Fruit fly (Drosophila melanogaster): ENCODE results near the gene CG14966.

The CG14966 gene

DNA sequence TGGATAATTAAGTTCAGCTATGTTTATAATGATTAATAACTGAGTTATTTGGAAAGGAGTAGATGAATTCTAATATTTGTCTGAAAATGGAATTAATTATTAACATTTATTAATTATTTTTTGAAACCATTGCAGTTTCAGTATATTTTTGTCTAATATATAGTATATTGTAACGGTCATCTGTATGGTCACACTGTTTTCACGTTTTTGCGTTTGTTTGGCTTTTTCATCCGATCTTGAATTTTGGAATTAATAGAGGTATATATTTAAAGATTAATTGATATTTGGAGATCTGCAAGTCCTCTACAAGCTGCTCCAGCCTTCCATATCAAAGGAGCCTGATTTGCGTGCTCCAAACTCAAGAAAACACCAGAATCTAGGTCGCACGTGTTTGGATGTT lies 28.3 kb downstream of the CG14966 start, which contains the start of the genes CG32278 and CG32281:
CG32278 (plus strand) TSS at position 180 of the 400 bp plus-strand sequence.
CG32281 (plus strand) TSS at position 269 of the 400 bp plus-strand sequence.
- TF ChIP-seq Sin3A (optimal IDR thresholded peaks at IDR 0.05): no peak
- TF ChIP-seq h (optimal IDR thresholded peaks at IDR 0.05): no peak
- no peak for TF ChIP-seq psq (optimal IDR thresholded peaks at IDR 0.05)
- no peak for TF ChIP-seq ttk (optimal IDR thresholded peaks at IDR 0.05)
- TF ChIP-seq Myc (optimal IDR thresholded peaks at IDR 0.05): no peak
- TF ChIP-seq insv (optimal IDR thresholded peaks at IDR 0.05): no peak

DNA sequence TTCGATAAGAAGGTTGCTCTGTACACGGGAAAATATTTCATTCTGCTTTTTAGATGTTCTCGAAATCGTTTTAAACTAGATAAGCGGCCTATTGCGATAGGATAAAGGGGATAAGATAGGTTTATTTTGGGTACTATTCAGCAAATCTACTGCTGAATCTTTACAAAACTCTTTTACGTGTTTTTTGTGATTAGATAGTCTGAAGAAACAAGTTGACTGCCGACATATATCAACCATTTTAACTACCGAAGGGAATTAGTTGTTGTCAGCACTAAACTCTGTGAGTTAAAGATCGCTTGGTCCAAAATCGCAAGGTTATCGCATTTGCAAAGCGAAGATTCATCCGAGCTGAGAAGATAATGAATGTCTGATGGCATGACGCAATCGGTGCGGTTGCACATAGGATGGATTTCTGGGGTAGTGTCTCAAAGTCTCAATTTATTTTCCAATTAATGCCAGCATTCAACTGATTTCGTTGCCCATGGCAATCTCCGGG lies 31.2 kb downstream of the CG14966 start, which contains the start of gene Asciz:
Asciz (minus strand) TSS at position 51 of the 496 bp plus-strand sequence.
- no peak for TF ChIP-seq Sin3A (optimal IDR thresholded peaks at IDR 0.05)
- no peak for TF ChIP-seq h (optimal IDR thresholded peaks at IDR 0.05)
- TF ChIP-seq ttk (optimal IDR thresholded peaks at IDR 0.05): no peak
- no peak for TF ChIP-seq insv (optimal IDR thresholded peaks at IDR 0.05)
- no peak for TF ChIP-seq Myc (optimal IDR thresholded peaks at IDR 0.05)
- TF ChIP-seq psq (optimal IDR thresholded peaks at IDR 0.05): no peak

DNA sequence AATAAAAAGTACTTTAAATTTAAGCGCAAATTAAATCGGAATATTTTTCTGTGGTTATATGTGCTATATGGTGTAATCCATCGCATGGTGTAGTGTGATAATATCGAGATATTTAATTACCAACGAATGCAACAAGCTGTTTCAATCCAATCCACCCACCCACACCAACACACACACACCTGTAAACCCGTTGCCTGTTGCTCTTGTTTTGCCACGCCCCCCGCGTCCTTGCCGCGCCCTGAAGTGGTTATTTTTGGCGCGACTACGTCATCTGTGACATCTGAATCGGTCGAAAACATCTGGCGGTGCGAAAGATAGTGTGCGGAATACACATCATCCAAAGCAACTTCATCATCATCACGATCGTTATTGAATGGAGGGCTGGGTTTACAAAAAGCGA lies 32.0 kb downstream of the CG14966 start:
- TF ChIP-seq h (optimal IDR thresholded peaks at IDR 0.05) (no peak), insv (optimal IDR thresholded peaks at IDR 0.05) (no peak), Myc (optimal IDR thresholded peaks at IDR 0.05) (no peak), ttk (optimal IDR thresholded peaks at IDR 0.05) (no peak), psq (optimal IDR thresholded peaks at IDR 0.05) (no peak), Sin3A (optimal IDR thresholded peaks at IDR 0.05) (no peak)

dm6 chr3L:3164951-3165350 lies 32.5 kb downstream of the CG14966 start, which contains the start of gene CG32280:
TSS of gene CG32280 (plus strand) at chr3L:3165181.
- TF ChIP-seq h (optimal IDR thresholded peaks at IDR 0.05) (no peak), Sin3A (optimal IDR thresholded peaks at IDR 0.05) (no peak), insv (optimal IDR thresholded peaks at IDR 0.05) (no peak), ttk (optimal IDR thresholded peaks at IDR 0.05) (no peak), Myc (optimal IDR thresholded peaks at IDR 0.05) (no peak), psq (optimal IDR thresholded peaks at IDR 0.05) (no peak)

dm6 chr3L:3162584-3162983 lies 34.8 kb downstream of the CG14966 start:
- no peak for TF ChIP-seq Myc (optimal IDR thresholded peaks at IDR 0.05)
- TF ChIP-seq psq (optimal IDR thresholded peaks at IDR 0.05): no peak
- TF ChIP-seq h (optimal IDR thresholded peaks at IDR 0.05): no peak
- peak; percentile 95 for TF ChIP-seq ttk (optimal IDR thresholded peaks at IDR 0.05)
- no peak for TF ChIP-seq insv (optimal IDR thresholded peaks at IDR 0.05)
- no peak for TF ChIP-seq Sin3A (optimal IDR thresholded peaks at IDR 0.05)

- TF ChIP-seq psq (optimal IDR thresholded peaks at IDR 0.05) (no peak), Myc (optimal IDR thresholded peaks at IDR 0.05) (no peak), ttk (optimal IDR thresholded peaks at IDR 0.05) (no peak), h (optimal IDR thresholded peaks at IDR 0.05) (no peak), insv (optimal IDR thresholded peaks at IDR 0.05) (no peak), Sin3A (optimal IDR thresholded peaks at IDR 0.05) (no peak)
Observed at dm6 chr3L:3161968-3162367, 35.5 kb downstream of the CG14966 start, which contains the start of gene rasp. TSS of gene rasp (plus strand) at chr3L:3162180.

- TF ChIP-seq ttk (optimal IDR thresholded peaks at IDR 0.05) (no peak), h (optimal IDR thresholded peaks at IDR 0.05) (peak; percentile 37)
Observed at dm6 chr3L:3159309-3160194, 37.9 kb downstream of the CG14966 start, which contains the start of the genes ND-30 and CG15812. TSS of gene ND-30 (minus strand) at chr3L:3159578. TSS of gene CG15812 (plus strand) at chr3L:3159991.

- TF ChIP-seq insv (optimal IDR thresholded peaks at IDR 0.05): no peak
- TF ChIP-seq ttk (optimal IDR thresholded peaks at IDR 0.05): no peak
- no peak for TF ChIP-seq Sin3A (optimal IDR thresholded peaks at IDR 0.05)
- TF ChIP-seq Myc (optimal IDR thresholded peaks at IDR 0.05): no peak
- TF ChIP-seq h (optimal IDR thresholded peaks at IDR 0.05): no peak
- TF ChIP-seq psq (optimal IDR thresholded peaks at IDR 0.05): no peak
Observed at dm6 chr3L:3157651-3158050, 39.8 kb downstream of the CG14966 start.

DNA sequence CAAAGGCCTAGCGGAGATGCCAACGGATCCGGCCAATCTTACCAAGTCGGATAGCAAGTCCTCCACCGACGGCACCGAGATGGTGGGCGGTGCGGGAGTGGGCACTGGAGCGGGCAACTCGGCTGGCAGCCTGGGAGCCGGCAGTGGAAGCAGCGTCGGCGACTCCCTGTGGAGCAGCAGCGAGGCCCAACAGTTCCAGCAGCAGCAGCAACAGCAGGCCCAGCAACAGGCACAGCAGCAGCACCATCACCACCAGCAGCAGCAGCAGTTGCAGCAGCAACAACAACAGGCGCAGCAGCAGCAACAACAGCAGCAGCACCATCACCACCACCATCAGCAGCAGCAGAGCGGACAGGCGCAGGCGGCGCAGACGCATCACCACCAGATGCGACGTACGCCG lies 47.1 kb downstream of the CG14966 start:
- TF ChIP-seq ttk (optimal IDR thresholded peaks at IDR 0.05) (no peak), psq (optimal IDR thresholded peaks at IDR 0.05) (no peak), Sin3A (optimal IDR thresholded peaks at IDR 0.05) (no peak), Myc (optimal IDR thresholded peaks at IDR 0.05) (no peak), insv (optimal IDR thresholded peaks at IDR 0.05) (no peak), h (optimal IDR thresholded peaks at IDR 0.05) (no peak)

DNA sequence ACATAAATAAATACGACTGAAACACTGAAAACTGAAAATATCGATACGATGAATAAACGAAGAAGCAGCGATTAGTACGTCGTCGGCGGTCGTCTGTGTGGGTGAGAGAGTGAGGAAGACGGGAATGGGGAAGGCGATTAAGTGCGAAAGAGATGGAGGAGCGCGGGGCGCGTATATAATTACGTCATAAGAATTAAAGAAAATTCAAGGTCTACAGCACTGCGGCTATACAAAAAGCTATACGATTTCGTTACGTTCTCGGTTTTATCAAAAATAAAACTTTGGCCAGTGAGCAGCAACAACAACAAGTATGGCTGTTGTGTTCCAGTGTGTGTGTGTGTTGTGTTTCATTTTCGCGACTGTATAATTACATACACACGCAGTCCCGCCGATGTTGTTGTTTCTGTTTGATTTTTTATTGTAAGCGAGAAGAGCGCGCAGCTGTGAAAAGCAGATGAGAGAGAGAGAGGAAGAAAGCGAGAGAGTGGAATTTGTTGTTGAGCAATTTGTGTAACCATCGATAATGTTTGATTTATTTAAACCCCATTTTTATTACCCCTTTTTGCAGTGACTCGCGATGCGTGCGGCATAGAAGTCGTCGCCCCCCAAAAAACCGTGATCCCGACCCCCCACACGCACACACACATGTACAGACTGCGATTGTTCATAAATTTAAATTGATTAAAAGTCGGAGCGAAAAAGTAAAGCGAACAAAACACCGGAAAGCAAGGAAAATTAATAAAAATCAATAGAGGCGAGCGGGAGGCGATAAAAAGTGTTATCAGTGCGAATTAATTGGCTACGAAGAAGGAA lies 48.2 kb downstream of the CG14966 start:
- TF ChIP-seq Myc (optimal IDR thresholded peaks at IDR 0.05) (no peak), h (optimal IDR thresholded peaks at IDR 0.05) (no peak), psq (optimal IDR thresholded peaks at IDR 0.05) (no peak), Sin3A (optimal IDR thresholded peaks at IDR 0.05) (no peak), ttk (optimal IDR thresholded peaks at IDR 0.05) (no peak), insv (optimal IDR thresholded peaks at IDR 0.05) (no peak)

DNA sequence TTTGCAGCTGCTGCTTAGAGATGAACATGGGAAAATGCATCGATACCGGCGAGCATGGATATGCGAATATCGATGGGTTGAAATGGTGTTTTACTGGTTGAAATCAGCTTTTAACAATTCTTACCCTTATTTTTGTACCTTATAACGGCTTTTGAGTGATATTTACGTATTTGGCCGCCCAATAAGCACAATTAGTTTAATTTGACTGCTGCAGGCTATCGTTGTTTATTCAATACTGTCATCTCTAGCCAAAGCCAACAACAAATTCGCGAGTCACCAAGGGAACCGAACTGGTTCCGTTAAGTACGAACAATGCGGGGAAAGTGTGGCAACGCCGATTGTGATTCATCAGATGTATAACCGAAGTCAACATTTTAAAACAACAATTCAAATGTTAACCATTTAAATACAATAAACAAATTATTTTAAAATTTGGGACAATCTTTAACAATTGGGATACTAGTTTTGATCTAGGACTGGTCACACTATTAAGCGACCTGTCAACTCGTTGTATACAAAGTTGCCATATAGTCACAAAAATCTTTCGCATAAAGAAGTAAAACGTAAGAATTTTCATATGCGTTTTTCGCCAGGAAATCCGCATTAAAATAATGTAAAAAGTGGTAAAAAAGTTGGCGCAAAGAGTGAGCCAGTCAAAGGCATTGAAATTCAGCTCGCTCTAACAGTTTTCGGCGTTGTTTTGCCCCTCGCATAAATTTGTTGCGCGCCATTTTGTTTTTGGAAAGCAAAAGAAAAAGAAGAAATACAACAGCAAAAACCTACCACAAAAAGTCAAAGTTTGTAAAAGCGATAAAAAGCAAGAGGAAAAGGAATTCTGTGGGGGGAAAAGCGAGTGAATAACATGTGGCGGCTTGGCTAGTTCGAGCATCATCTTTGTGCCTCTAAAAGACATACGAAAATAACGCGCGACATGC lies 49.0 kb downstream of the CG14966 start, which contains the start of the genes Usp5 and BtbVII:
Usp5 (minus strand) TSS at position 234 of the 935 bp plus-strand sequence.
BtbVII (plus strand) TSS at position 522 of the 935 bp plus-strand sequence.
- TF ChIP-seq Sin3A (optimal IDR thresholded peaks at IDR 0.05) (no peak), Myc (optimal IDR thresholded peaks at IDR 0.05) (no peak), psq (optimal IDR thresholded peaks at IDR 0.05) (no peak), insv (optimal IDR thresholded peaks at IDR 0.05) (no peak), ttk (optimal IDR thresholded peaks at IDR 0.05) (no peak), h (optimal IDR thresholded peaks at IDR 0.05) (no peak)
